Fruit fly (Drosophila melanogaster) whole organism, pupa: ENCODE data around the gene ghi.

ENCODE experiments used
- CG12605 ChIP-seq: fragments of 200-800 bp; sonication (Bioruptor generic); IDR thresholded peaks from 2 replicates; pipeline ENCODE4 v1.3.6; 2022; ENCODE audit warnings: missing biosample characterization, missing genetic modification characterization
- CG14655 ChIP-seq: fragments of 200-800 bp; sonication (Bioruptor generic); optimal IDR thresholded peaks from 3 replicates; lab custom pipeline; 2017; ENCODE audit warnings: mild to moderate bottlenecking, missing biosample characterization, missing genetic modification reagents, missing genetic modification characterization
- CG15710 ChIP-seq: fragments of 200-800 bp; sonication (Bioruptor generic); optimal IDR thresholded peaks from 2 replicates; lab custom pipeline; 2018; ENCODE audit warnings: missing biosample characterization, mild to moderate bottlenecking, missing genetic modification characterization, moderate library complexity
- CG17806 ChIP-seq: fragments of 200-800 bp; sonication (Bioruptor generic); optimal IDR thresholded peaks from 2 replicates; lab custom pipeline; 2018; ENCODE audit warnings: missing biosample characterization, mild to moderate bottlenecking, missing genetic modification characterization, moderate library complexity
- CG34367 ChIP-seq: fragments of 200-800 bp; sonication (Bioruptor generic); optimal IDR thresholded peaks from 2 replicates; lab custom pipeline; 2018; ENCODE audit warnings: missing biosample characterization, mild to moderate bottlenecking, missing genetic modification characterization
- CG4496 ChIP-seq: fragments of 200-800 bp; sonication (Bioruptor generic); IDR thresholded peaks from 3 replicates; pipeline ENCODE4 v1.3.6; 2022; ENCODE audit warnings: missing biosample characterization, missing genetic modification characterization
- CG9948 ChIP-seq: fragments of 200-800 bp; sonication (Bioruptor generic); optimal IDR thresholded peaks from 2 replicates; lab custom pipeline; 2018; ENCODE audit warnings: missing biosample characterization, mild to moderate bottlenecking, missing genetic modification characterization, moderate library complexity
- EcR ChIP-seq: fragments of 200-800 bp; sonication (Bioruptor generic); optimal IDR thresholded peaks from 3 replicates; lab custom pipeline; 2019; ENCODE audit warnings: missing biosample characterization, missing genetic modification characterization, mild to moderate bottlenecking, moderate library complexity, missing genetic modification reagents
- Ets98B ChIP-seq: fragments of 200-800 bp; sonication (Bioruptor generic); IDR thresholded peaks from 2 replicates; pipeline ENCODE4 v1.3.6; 2022; ENCODE audit warnings: missing biosample characterization, missing genetic modification characterization
- Pif1A ChIP-seq: fragments of 200-800 bp; sonication (Bioruptor generic); optimal IDR thresholded peaks from 3 replicates; lab custom pipeline; 2016; ENCODE audit warnings: missing biosample characterization, missing genetic modification characterization
- Snoo ChIP-seq: fragments of 200-800 bp; sonication (Bioruptor generic); optimal IDR thresholded peaks from 3 replicates; lab custom pipeline; 2017; ENCODE audit warnings: missing biosample characterization, mild to moderate bottlenecking, missing genetic modification characterization, inconsistent platforms
- rn ChIP-seq: fragments of 200-800 bp; sonication (Bioruptor generic); IDR thresholded peaks from 2 replicates; pipeline ENCODE4 v1.3.6; 2022; ENCODE audit warnings: missing biosample characterization, missing genetic modification characterization

ghi gene

dm6 chr3L:9497981-9498619, 46.4 kb downstream of the ghi start:
- TF ChIP-seq EcR (GFP tag; lab: Kevin White, UChicago), result no peak
- TF ChIP-seq rn (GFP tag; lab: Robert Waterston, UW), result no peak
- no peak for TF ChIP-seq CG4496
- TF ChIP-seq Snoo (tag; lab: Kevin White, UChicago), result no peak
- TF ChIP-seq CG12605 (GFP tag; lab: Robert Waterston, UW), result no peak
- TF ChIP-seq Pif1A (GFP tag; lab: Kevin White, UChicago), result no peak
- TF ChIP-seq Ets98B (GFP tag; lab: Robert Waterston, UW), result no peak

DNA sequence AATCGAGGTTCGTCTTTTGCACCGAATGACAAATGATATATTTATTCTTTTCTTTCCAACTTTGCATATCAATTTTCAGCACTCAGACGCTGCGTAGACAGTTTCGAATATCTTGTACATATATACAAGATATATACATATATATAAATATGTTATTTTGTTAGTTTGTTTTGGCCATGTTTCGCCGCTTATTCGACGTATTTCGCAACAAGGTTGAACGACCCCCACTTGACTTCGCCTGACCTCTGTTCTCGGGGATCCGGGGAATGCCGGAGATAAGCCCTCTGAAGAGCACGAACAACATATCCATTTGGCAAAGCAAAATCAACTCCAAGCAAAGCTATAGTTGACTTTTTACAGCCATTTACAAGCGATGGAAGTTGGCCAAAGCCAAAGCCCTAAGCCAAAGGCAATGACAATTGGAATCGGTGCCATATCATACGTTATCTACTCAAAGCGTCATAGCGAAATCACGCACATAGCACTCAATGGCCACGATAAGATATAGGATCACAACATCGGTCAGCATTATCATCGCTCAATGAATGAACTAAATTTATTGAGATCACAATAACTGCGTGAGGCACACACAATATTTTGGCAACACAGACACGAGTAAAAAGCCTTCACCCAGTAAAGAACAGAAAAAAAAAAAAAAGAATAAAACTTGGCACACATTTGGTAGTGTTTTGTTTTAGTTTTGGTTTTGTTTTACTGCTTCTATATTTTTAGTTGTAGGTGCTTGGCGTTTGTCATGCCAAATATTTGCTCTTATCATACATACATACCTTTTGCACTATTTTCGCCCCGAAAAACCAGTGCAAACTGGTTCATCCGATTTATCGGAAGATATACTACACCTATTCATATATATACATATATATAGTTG, 48.5 kb downstream of the ghi start:
- TF ChIP-seq EcR (GFP tag; lab: Kevin White, UChicago) (peak; percentile 74), Snoo (tag; lab: Kevin White, UChicago) (no peak)

DNA sequence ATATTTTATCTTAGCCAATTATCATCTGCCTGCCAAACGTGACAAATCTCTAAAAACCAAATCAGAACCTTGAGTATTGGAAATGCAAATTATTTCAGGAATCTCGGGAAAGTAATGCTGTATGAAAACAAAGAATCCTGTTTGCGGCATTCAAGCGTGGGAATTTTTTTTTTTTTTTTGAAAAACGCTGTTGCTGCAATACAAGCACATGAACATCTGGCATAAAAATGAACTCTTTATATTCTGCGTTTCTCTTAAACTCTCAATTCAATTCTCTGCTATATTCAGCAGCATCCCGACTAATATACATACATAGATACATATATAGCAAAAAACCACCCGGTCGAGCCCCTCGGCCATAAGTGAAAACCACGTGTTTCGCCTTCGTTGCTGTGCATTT, 49.6 kb downstream of the ghi start:
- TF ChIP-seq CG14655 (GFP tag; lab: Kevin White, UChicago), result no peak

- no peak for TF ChIP-seq CG15710
- no peak for TF ChIP-seq CG34367 (tag; lab: Kevin White, UChicago)
- TF ChIP-seq CG9948 (tag; lab: Kevin White, UChicago), result no peak
- no peak for TF ChIP-seq Snoo (tag; lab: Kevin White, UChicago)
- no peak for TF ChIP-seq CG17806 (tag; lab: Kevin White, UChicago)
- no peak for TF ChIP-seq CG4496
- TF ChIP-seq CG12605 (GFP tag; lab: Robert Waterston, UW), result no peak
- TF ChIP-seq Ets98B (GFP tag; lab: Robert Waterston, UW), result no peak
Measured at dm6 chr3L:9502294-9502693, 50.6 kb downstream of the ghi start.
